Worm (Caenorhabditis elegans): ENCODE measurements around the gene nhr-114.

Gene nhr-114

DNA sequence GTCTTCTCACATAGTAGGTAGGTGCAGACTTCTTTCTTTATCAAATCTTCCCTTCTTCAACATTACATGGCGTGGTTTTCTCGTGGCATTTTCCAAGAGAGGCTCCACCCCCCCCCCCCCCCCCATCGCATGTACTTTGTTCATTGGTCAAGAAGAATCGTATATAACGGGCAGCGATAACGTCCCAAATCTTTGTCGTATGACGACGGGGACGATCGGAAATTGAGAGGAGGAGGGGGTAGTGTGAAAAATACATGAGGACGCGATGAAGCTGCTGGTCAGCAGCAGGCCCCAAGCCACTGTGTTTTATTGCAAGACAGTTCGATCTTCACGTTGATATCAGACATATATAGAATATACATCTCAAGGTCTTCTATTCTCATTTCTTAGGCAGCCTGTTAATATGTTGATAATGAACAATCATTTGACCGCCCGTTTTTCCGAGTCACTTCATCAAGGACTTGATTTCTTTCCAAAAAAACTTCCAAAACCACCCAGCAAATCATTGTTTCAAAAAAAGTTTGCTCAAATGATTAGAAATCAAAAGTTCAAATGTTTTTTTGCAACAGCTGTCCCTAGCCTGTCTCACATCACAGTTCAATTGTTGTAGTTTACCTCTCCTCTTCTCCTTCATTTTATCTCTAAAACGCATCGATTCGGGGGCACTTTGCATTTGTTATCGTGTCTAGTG, 404 bp upstream of the nhr-114 start (continued):
- TF ChIP-seq nhr-48 (tag; optimal IDR thresholded peaks at IDR 0.05) = peak; percentile 50

DNA sequence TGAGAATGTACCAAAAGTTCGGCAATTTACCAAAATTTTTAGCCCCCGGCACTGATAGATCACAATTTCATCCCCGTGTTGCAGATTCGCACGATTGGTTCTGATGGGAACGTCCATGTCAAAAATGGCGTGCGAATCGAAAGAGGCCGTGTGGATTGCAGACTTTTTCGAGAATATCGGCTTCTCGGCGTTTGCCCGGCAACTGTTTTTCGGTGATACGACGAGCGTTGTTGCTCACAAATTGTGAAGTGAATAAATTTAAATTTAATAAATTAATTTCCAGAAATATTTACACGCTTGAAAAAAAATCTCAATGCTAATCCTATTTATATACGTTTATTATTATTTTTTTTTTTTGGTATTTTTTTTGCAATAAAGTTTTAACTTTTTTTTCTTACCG, 2.6 kb downstream of the nhr-114 start:
- TF ChIP-seq nhr-42 (GFP tag; IDR thresholded peaks at IDR 0.05) (no peak), nhr-102 (tag; optimal IDR thresholded peaks at IDR 0.05) (peak; percentile 38), lin-13 (GFP tag; optimal IDR thresholded peaks at IDR 0.05) (no peak)

DNA sequence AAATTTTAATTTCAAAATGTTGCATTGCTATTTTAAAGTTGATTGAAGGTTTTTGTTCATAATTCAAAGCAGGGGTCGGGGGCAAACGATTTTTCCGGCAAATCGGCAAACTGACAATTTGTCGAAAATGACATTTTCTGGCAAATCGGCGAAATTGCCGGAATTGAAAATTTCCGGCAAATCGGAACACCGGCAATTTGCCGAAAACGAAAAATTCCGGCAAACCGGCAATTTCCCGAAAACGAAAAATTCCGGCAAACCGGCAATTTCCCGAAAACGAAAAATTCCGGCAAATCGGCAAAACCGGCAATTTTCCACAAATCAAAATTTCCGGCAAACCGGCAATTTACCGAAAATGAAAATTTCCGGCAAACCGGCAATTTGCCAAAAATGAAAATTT, 3.2 kb downstream of the nhr-114 start:
- TF ChIP-seq mxl-2 (GFP tag; conservative IDR thresholded peaks at IDR 0.05) = no peak
- peak; percentile 39; the same call in 1 of the 2 replicates for TF ChIP-seq mdt-29 (GFP tag; IDR thresholded peaks at IDR 0.05)
- TF ChIP-seq nhr-77 (tag; optimal IDR thresholded peaks at IDR 0.05) = no peak
- peak; percentile 46; the same call in 1 of the 2 replicates for TF ChIP-seq lin-29 (GFP tag; IDR thresholded peaks at IDR 0.05)
- peak; percentile 47; the same call in 1 of the 2 replicates for TF ChIP-seq egl-43 (GFP tag; IDR thresholded peaks at IDR 0.05)
- TF ChIP-seq hmg-1.1 (GFP tag; IDR thresholded peaks at IDR 0.05) = peak; percentile 31; the same call in 1 of the 2 replicates
- TF ChIP-seq nhr-102 (tag; optimal IDR thresholded peaks at IDR 0.05) = no peak
- TF ChIP-seq ztf-7 (tag; optimal IDR thresholded peaks at IDR 0.05) = no peak
- TF ChIP-seq spr-3 (GFP tag; optimal IDR thresholded peaks at IDR 0.05) = no peak
- TF ChIP-seq ces-1 (GFP tag; optimal IDR thresholded peaks at IDR 0.05) = no peak
- peak; percentile 12; the same call in 1 of the 2 replicates for TF ChIP-seq php-3 (GFP tag; IDR thresholded peaks at IDR 0.05)
- TF ChIP-seq madf-5 (GFP tag; IDR thresholded peaks at IDR 0.05) = 0 out of 4 replicates have a peak, but pooled peaks of 1 of the 2 experiments have one; percentile 62
- peak; percentile 32 for TF ChIP-seq nhr-111 (GFP tag; optimal IDR thresholded peaks at IDR 0.05)
- 0 out of 2 replicates have a peak, but pooled peaks have one; percentile 84 for TF ChIP-seq zfp-3 (GFP tag; conservative IDR thresholded peaks at IDR 0.05)
- TF ChIP-seq nhr-6 (tag; optimal IDR thresholded peaks at IDR 0.05) = no peak
- TF ChIP-seq zip-2 (tag; optimal IDR thresholded peaks at IDR 0.05) = no peak
- TF ChIP-seq gei-8 (GFP tag; optimal IDR thresholded peaks at IDR 0.05) = peak; percentile 56
- 0 out of 2 replicates have a peak, but pooled peaks have one; percentile 28 for TF ChIP-seq ctbp-1 (GFP tag; IDR thresholded peaks at IDR 0.05)
- TF ChIP-seq nhr-48 (tag; optimal IDR thresholded peaks at IDR 0.05) = no peak
- TF ChIP-seq ztf-11 (tag; optimal IDR thresholded peaks at IDR 0.05) = no peak
- peak; percentile 66 for TF ChIP-seq T26A8.4 (GFP tag; IDR thresholded peaks at IDR 0.05)
- peak; percentile 45 for TF ChIP-seq dmd-6 (GFP tag; IDR thresholded peaks at IDR 0.05)
- no peak for TF ChIP-seq nhr-76 (tag; optimal IDR thresholded peaks at IDR 0.05)
- TF ChIP-seq mxl-3 (GFP tag; optimal IDR thresholded peaks at IDR 0.05) = no peak
- TF ChIP-seq F49E8.2 (tag; optimal IDR thresholded peaks at IDR 0.05; ENCODE audit: borderline replicate concordance) = no peak
- no peak for TF ChIP-seq dmd-9 (GFP tag; IDR thresholded peaks at IDR 0.05)
- peak; percentile 35; the same call in 1 of the 2 replicates for TF ChIP-seq set-16 (GFP tag; IDR thresholded peaks at IDR 0.05)
- TF ChIP-seq lin-39 (tag; optimal IDR thresholded peaks at IDR 0.05) = no peak
- no peak for TF ChIP-seq nhr-237 (tag; optimal IDR thresholded peaks at IDR 0.05)
- TF ChIP-seq zfp-2 (tag; optimal IDR thresholded peaks at IDR 0.05) = no peak
- TF ChIP-seq nhr-41 (GFP tag; IDR thresholded peaks at IDR 0.05) = no peak
- TF ChIP-seq duxl-1 (tag; optimal IDR thresholded peaks at IDR 0.05; ENCODE audit: poor library complexity) = peak; percentile 21
- no peak for TF ChIP-seq dpl-1 (GFP tag; optimal IDR thresholded peaks at IDR 0.05)
- TF ChIP-seq zag-1 (tag; optimal IDR thresholded peaks at IDR 0.05) = no peak
- 0 out of 2 replicates have a peak, but pooled peaks have one; percentile 36 for TF ChIP-seq dmd-8 (GFP tag; IDR thresholded peaks at IDR 0.05)
- no peak for TF ChIP-seq sdz-12 (GFP tag; optimal IDR thresholded peaks at IDR 0.05)
- 0 out of 2 replicates have a peak, but pooled peaks have one; percentile 22 for TF ChIP-seq vab-7 (GFP tag; IDR thresholded peaks at IDR 0.05)
